Fruit fly (Drosophila melanogaster) whole organism, wandering third instar larva: Measurements from ENCODE around the gene spen.

Experiments used
- Abd-B ChIP-seq: fragments of >200 bp; optimal IDR thresholded peaks from 2 replicates; lab custom pipeline; 2017; ENCODE audit warnings: missing biosample characterization, missing genetic modification characterization
- CG32264 ChIP-seq: fragments of 200-800 bp; sonication (Bioruptor generic); optimal IDR thresholded peaks from 2 replicates; lab custom pipeline; 2016; ENCODE audit warnings: missing biosample characterization, missing genetic modification characterization
- CG9705 ChIP-seq: fragments of 200-800 bp; sonication (Bioruptor generic); optimal IDR thresholded peaks from 2 replicates; lab custom pipeline; 2018; ENCODE audit warnings: missing biosample characterization, mild to moderate bottlenecking, missing genetic modification characterization
- CrebA ChIP-seq: fragments of 200-800 bp; sonication (Bioruptor generic); optimal IDR thresholded peaks from 2 replicates; lab custom pipeline; 2016; ENCODE audit warnings: missing biosample characterization, mild to moderate bottlenecking, missing genetic modification characterization, borderline replicate concordance
- Dfd ChIP-seq: fragments of >200 bp; optimal IDR thresholded peaks from 2 replicates; lab custom pipeline; 2017; ENCODE audit warnings: missing biosample characterization, missing genetic modification characterization
- Dif ChIP-seq: fragments of 200-275, 200-300 bp; sonication (Bioruptor generic); optimal IDR thresholded peaks from 2 replicates; lab custom pipeline; 2018; ENCODE audit warnings: missing biosample characterization, missing genetic modification characterization; ENCODE audit not compliant: partially characterized antibody
- GATAd ChIP-seq: sonication (Bioruptor generic); optimal IDR thresholded peaks from 2 replicates; lab custom pipeline; 2016; ENCODE audit warnings: missing biosample characterization, missing genetic modification characterization
- HLH106 ChIP-seq: fragments of 200-800 bp; optimal IDR thresholded peaks from 3 replicates; lab custom pipeline; 2019; ENCODE audit warnings: missing biosample characterization, mild to moderate bottlenecking, missing genetic modification characterization, moderate library complexity
- Hnf4 ChIP-seq: fragments of 200-800 bp; sonication (Bioruptor generic); optimal IDR thresholded peaks from 2 replicates; lab custom pipeline; 2016; ENCODE audit warnings: missing biosample characterization, mild to moderate bottlenecking, missing genetic modification characterization
- Hr78 ChIP-seq: fragments of >200 bp; optimal IDR thresholded peaks from 2 replicates; lab custom pipeline; 2017; ENCODE audit warnings: missing biosample characterization, missing genetic modification characterization
- Hr83 ChIP-seq: fragments of 200-300 bp; sonication (Bioruptor generic); optimal IDR thresholded peaks from 2 replicates; lab custom pipeline; 2016; ENCODE audit warnings: missing biosample characterization, mild to moderate bottlenecking, missing genetic modification characterization, moderate library complexity; ENCODE audit not compliant: poor library complexity, severe bottlenecking
- Jra ChIP-seq: sonication (Bioruptor generic); optimal IDR thresholded peaks from 2 replicates; lab custom pipeline; 2016; ENCODE audit warnings: missing biosample characterization, missing genetic modification characterization
- Mio ChIP-seq: sonication (Bioruptor generic); optimal IDR thresholded peaks from 2 replicates; lab custom pipeline; 2016; ENCODE audit warnings: missing biosample characterization, missing genetic modification characterization
- Myc ChIP-seq: fragments of >200 bp; optimal IDR thresholded peaks from 2 replicates; lab custom pipeline; 2017
- N ChIP-seq: fragments of >200 bp; optimal IDR thresholded peaks from 2 replicates; lab custom pipeline; 2018; ENCODE audit warnings: missing biosample characterization, missing external identifiers, missing genetic modification characterization
- OdsH ChIP-seq: fragments of 200-800 bp; sonication (Bioruptor generic); optimal IDR thresholded peaks from 2 replicates; lab custom pipeline; 2016; ENCODE audit warnings: missing biosample characterization, mild to moderate bottlenecking, missing genetic modification characterization
- Rel ChIP-seq, 2 experiments: fragments of 200-800 bp; sonication (Bioruptor generic) in 1 of 2; optimal IDR thresholded peaks; 2 replicates in 1 of 2; 3 replicates in 1 of 2; lab custom pipeline; 2016 to 2019; ENCODE audit warnings: mild to moderate bottlenecking in 2 of 2, missing biosample characterization in 2 of 2, missing genetic modification characterization in 2 of 2, moderate library complexity in 1 of 2
- Sp1 ChIP-seq: fragments of 200-800 bp; sonication (Bioruptor generic); optimal IDR thresholded peaks from 3 replicates; lab custom pipeline; 2019; ENCODE audit warnings: missing biosample characterization, mild to moderate bottlenecking, missing genetic modification characterization, moderate library complexity
- Vsx2 ChIP-seq: fragments of 200-300, 225-300 bp; sonication (Bioruptor generic); optimal IDR thresholded peaks from 2 replicates; lab custom pipeline; 2018; ENCODE audit warnings: missing biosample characterization, missing genetic modification characterization; ENCODE audit not compliant: partially characterized antibody
- br ChIP-seq: fragments of 200-800 bp; sonication (Bioruptor generic); optimal IDR thresholded peaks from 2 replicates; lab custom pipeline; 2016; ENCODE audit warnings: missing biosample characterization, missing genetic modification characterization
- brk ChIP-seq: fragments of 200-800 bp; sonication (Bioruptor generic); optimal IDR thresholded peaks from 2 replicates; lab custom pipeline; 2016; ENCODE audit warnings: missing biosample characterization, mild to moderate bottlenecking, missing genetic modification characterization
- dl ChIP-seq, 2 experiments: fragments of 175-275, 200-275 bp in 1 of 2; fragments of 200-275 bp in 1 of 2; sonication (Bioruptor generic); optimal IDR thresholded peaks; lab custom pipeline; 2018; ENCODE audit warnings: mild to moderate bottlenecking in 2 of 2, missing biosample characterization in 2 of 2, missing genetic modification characterization in 2 of 2, moderate library complexity in 2 of 2; ENCODE audit not compliant: partially characterized antibody in 2 of 2, insufficient read depth in 1 of 2
- dmrt93B ChIP-seq: fragments of 200-800 bp; sonication (Bioruptor generic); optimal IDR thresholded peaks from 2 replicates; lab custom pipeline; 2018; ENCODE audit warnings: missing biosample characterization, mild to moderate bottlenecking, missing genetic modification characterization
- dsf ChIP-seq: sonication (Bioruptor generic); optimal IDR thresholded peaks from 2 replicates; lab custom pipeline; 2016; ENCODE audit warnings: missing biosample characterization, missing genetic modification characterization, borderline replicate concordance
- ey ChIP-seq: fragments of 200-800 bp; sonication (Bioruptor generic); optimal IDR thresholded peaks from 2 replicates; lab custom pipeline; 2016; ENCODE audit warnings: missing biosample characterization, missing genetic modification characterization
- foxo ChIP-seq, 2 experiments: fragments of 200-800 bp; sonication (Bioruptor generic); optimal IDR thresholded peaks; 2 replicates in 1 of 2; 3 replicates in 1 of 2; lab custom pipeline; 2016 to 2017; ENCODE audit warnings: missing biosample characterization in 2 of 2, missing genetic modification characterization in 2 of 2
- fru ChIP-seq: fragments of 200-800 bp; sonication (Bioruptor generic); optimal IDR thresholded peaks from 3 replicates; lab custom pipeline; 2016; ENCODE audit warnings: missing biosample characterization, mild to moderate bottlenecking, missing genetic modification characterization
- h ChIP-seq: fragments of 200-800 bp; sonication (Bioruptor generic); optimal IDR thresholded peaks from 3 replicates; lab custom pipeline; 2016; ENCODE audit warnings: missing biosample characterization, mild to moderate bottlenecking, missing genetic modification characterization
- jim ChIP-seq: fragments of 175-275, 200-325 bp; sonication (Bioruptor generic); optimal IDR thresholded peaks from 2 replicates; lab custom pipeline; 2016; ENCODE audit warnings: missing biosample characterization, mild to moderate bottlenecking, missing genetic modification characterization
- lola ChIP-seq: fragments of >200 bp; optimal IDR thresholded peaks from 2 replicates; lab custom pipeline; 2017; ENCODE audit warnings: missing biosample characterization, missing genetic modification characterization
- pan ChIP-seq: fragments of >200 bp; optimal IDR thresholded peaks from 2 replicates; lab custom pipeline; 2017
- psq ChIP-seq: fragments of 200-800 bp; sonication (Bioruptor generic); optimal IDR thresholded peaks from 3 replicates; lab custom pipeline; 2017; ENCODE audit warnings: missing biosample characterization, mild to moderate bottlenecking, missing genetic modification characterization, moderate library complexity
- rgr ChIP-seq: fragments of 200-800 bp; sonication (Bioruptor generic); optimal IDR thresholded peaks from 3 replicates; lab custom pipeline; 2016; ENCODE audit warnings: missing biosample characterization, mild to moderate bottlenecking, missing genetic modification characterization
- sage ChIP-seq: fragments of 200-800 bp; sonication (Bioruptor generic); optimal IDR thresholded peaks from 2 replicates; lab custom pipeline; 2016; ENCODE audit warnings: missing biosample characterization, mild to moderate bottlenecking, missing genetic modification characterization
- sv ChIP-seq: fragments of 200-800 bp; sonication (Bioruptor generic); optimal IDR thresholded peaks from 3 replicates; lab custom pipeline; 2016; ENCODE audit warnings: missing biosample characterization, missing genetic modification characterization
- tai ChIP-seq: sonication (Bioruptor generic); optimal IDR thresholded peaks from 2 replicates; lab custom pipeline; 2016; ENCODE audit warnings: missing biosample characterization, missing genetic modification characterization
- usp ChIP-seq: fragments of >200 bp; optimal IDR thresholded peaks from 2 replicates; lab custom pipeline; 2017; ENCODE audit warnings: missing biosample characterization, missing genetic modification characterization
- woc ChIP-seq: sonication (Bioruptor generic); optimal IDR thresholded peaks from 2 replicates; lab custom pipeline; 2016; ENCODE audit warnings: missing biosample characterization, mild to moderate bottlenecking, missing genetic modification characterization

Gene spen

dm6 chr2L:223867-224598 is 65.2 kb downstream of the spen start:
- TF ChIP-seq HLH106 (tag; lab: Kevin White, UChicago) (no peak), Abd-B (no peak), sage (GFP tag; lab: Kevin White, UChicago) (no peak), psq (GFP tag; lab: Kevin White, UChicago) (peak; percentile 17), dsf (GFP tag; lab: Kevin White, UChicago) (no peak), dl (GFP tag; optimal IDR thresholded peaks at IDR 0.05; lab: Kevin White, UChicago; ENCODE audit: insufficient read depth in 1 of 2, partially characterized antibody in 2 of 2) (no peak), lola (GFP tag; lab: Kevin White, UChicago) (no peak)
- TF ChIP-seq, all 38 proteins: peak for 1

- peak in 1 of 2 experiments; percentile 92 for TF ChIP-seq foxo (GFP tag; optimal IDR thresholded peaks at IDR 0.05; lab: Kevin White, UChicago)
- no peak for TF ChIP-seq dsf (GFP tag; lab: Kevin White, UChicago)
- peak; percentile 53 for TF ChIP-seq Jra
- TF ChIP-seq Hr78 (GFP tag; lab: Kevin White, UChicago) = no peak
- TF ChIP-seq tai (GFP tag; lab: Kevin White, UChicago) = peak; percentile 52
- TF ChIP-seq Dfd = no peak
- TF ChIP-seq Sp1 = peak; percentile 87
- no peak for TF ChIP-seq CrebA (GFP tag; lab: Kevin White, UChicago)
- TF ChIP-seq pan (lab: Kevin White, UChicago) = no peak
- peak; percentile 47 for TF ChIP-seq sv
- no peak for TF ChIP-seq Mio (GFP tag; lab: Kevin White, UChicago)
- TF ChIP-seq fru (GFP tag; lab: Kevin White, UChicago) = peak; percentile 92
- TF ChIP-seq CG32264 (GFP tag; lab: Kevin White, UChicago) = peak; percentile 30
- TF ChIP-seq Abd-B = no peak
- TF ChIP-seq jim (GFP tag; lab: Kevin White, UChicago) = no peak
- TF ChIP-seq HLH106 (tag; lab: Kevin White, UChicago) = peak; percentile 87
- no peak for TF ChIP-seq Vsx2
- peak; percentile 90 for TF ChIP-seq h (GFP tag; lab: Kevin White, UChicago)
- TF ChIP-seq ey (GFP tag; lab: Kevin White, UChicago) = peak; percentile 87
- no peak for TF ChIP-seq N (GFP tag; lab: Kevin White, UChicago)
- no peak for TF ChIP-seq Rel (GFP tag; optimal IDR thresholded peaks at IDR 0.05; lab: Kevin White, UChicago)
- peak; percentile 88 for TF ChIP-seq Rel (tag; optimal IDR thresholded peaks at IDR 0.05; lab: Kevin White, UChicago)
- peak; percentile 84 for TF ChIP-seq OdsH (GFP tag; lab: Kevin White, UChicago)
- TF ChIP-seq brk (GFP tag; lab: Kevin White, UChicago) = peak; percentile 62
- peak; percentile 94 for TF ChIP-seq psq (GFP tag; lab: Kevin White, UChicago)
- TF ChIP-seq lola (GFP tag; lab: Kevin White, UChicago) = no peak
- peak; percentile 87 for TF ChIP-seq br (GFP tag; lab: Kevin White, UChicago)
- no peak for TF ChIP-seq dl (GFP tag; optimal IDR thresholded peaks at IDR 0.05; lab: Kevin White, UChicago; ENCODE audit: insufficient read depth in 1 of 2, partially characterized antibody in 2 of 2)
- peak; percentile 57 for TF ChIP-seq Myc (lab: Kevin White, UChicago)
- TF ChIP-seq Hr83 (GFP tag; lab: Kevin White, UChicago) = peak; percentile 47
- TF ChIP-seq woc (GFP tag; lab: Kevin White, UChicago) = peak; percentile 96
- TF ChIP-seq rgr (GFP tag; lab: Kevin White, UChicago) = peak; percentile 86
- no peak for TF ChIP-seq usp
- TF ChIP-seq CG9705 (GFP tag; lab: Kevin White, UChicago) = peak; percentile 71
- peak; percentile 79 for TF ChIP-seq Hnf4 (GFP tag; lab: Kevin White, UChicago)
- peak; percentile 58 for TF ChIP-seq dmrt93B (GFP tag; lab: Kevin White, UChicago)
- no peak for TF ChIP-seq GATAd (GFP tag; lab: Kevin White, UChicago)
- peak; percentile 73 for TF ChIP-seq sage (GFP tag; lab: Kevin White, UChicago)
- TF ChIP-seq Dif (GFP tag; lab: Kevin White, UChicago) = peak; percentile 34
- TF ChIP-seq, all 38 proteins: peak for 24
Measured at dm6 chr2L:224599-225385, 66.0 kb downstream of the spen start.
